Fruit fly (Drosophila melanogaster) whole organism, embryonic: Measurements from ENCODE around the gene slf.

Source experiments
- Blimp-1 ChIP-seq: fragments of 200-800 bp; sonication (Bioruptor generic); optimal IDR thresholded peaks from 3 replicates; lab custom pipeline; 2018; ENCODE audit warnings: missing biosample characterization, missing genetic modification characterization, mild to moderate bottlenecking, moderate library complexity, missing genetic modification reagents
- CG10366 ChIP-seq: fragments of 200-800 bp; sonication (Bioruptor generic); IDR thresholded peaks from 2 replicates; pipeline ENCODE4 v1.3.6; 2022; ENCODE audit warnings: missing biosample characterization, missing genetic modification characterization
- CG10979 ChIP-seq: fragments of 200-800 bp; sonication (Bioruptor generic); optimal IDR thresholded peaks from 2 replicates; lab custom pipeline; 2018; ENCODE audit warnings: missing biosample characterization, mild to moderate bottlenecking, missing genetic modification characterization, moderate library complexity
- CG12391 ChIP-seq: fragments of 200-800 bp; sonication (Bioruptor generic); optimal IDR thresholded peaks from 3 replicates; lab custom pipeline; 2018; ENCODE audit warnings: missing biosample characterization, mild to moderate bottlenecking, missing genetic modification characterization, moderate library complexity
- CG12659 ChIP-seq: fragments of 200-800 bp; sonication (Bioruptor generic); optimal IDR thresholded peaks from 3 replicates; lab custom pipeline; 2017; ENCODE audit warnings: mild to moderate bottlenecking, missing biosample characterization, missing genetic modification reagents, missing genetic modification characterization
- CG1603 ChIP-seq: fragments of 200-800 bp; sonication (Bioruptor generic); optimal IDR thresholded peaks from 2 replicates; lab custom pipeline; 2019; ENCODE audit warnings: missing biosample characterization, mild to moderate bottlenecking, missing genetic modification characterization, moderate library complexity
- CG17328 ChIP-seq: fragments of 200-800 bp; sonication (Bioruptor generic); IDR thresholded peaks from 2 replicates; pipeline ENCODE4 v1.3.6; 2022; ENCODE audit warnings: missing biosample characterization, missing genetic modification characterization
- CG18262 ChIP-seq: fragments of 200-800 bp; optimal IDR thresholded peaks from 3 replicates; lab custom pipeline; 2019; ENCODE audit warnings: missing biosample characterization, mild to moderate bottlenecking, missing genetic modification characterization, moderate library complexity
- CG2875 ChIP-seq: fragments of 200-800 bp; sonication (Bioruptor generic); optimal IDR thresholded peaks from 2 replicates; lab custom pipeline; 2017; ENCODE audit warnings: missing biosample characterization, mild to moderate bottlenecking, missing genetic modification characterization, missing genetic modification reagents
- CG3281 ChIP-seq: fragments of 200-800 bp; sonication (Bioruptor generic); optimal IDR thresholded peaks from 3 replicates; lab custom pipeline; 2017; ENCODE audit warnings: missing biosample characterization, mild to moderate bottlenecking, missing genetic modification characterization
- CG3407 ChIP-seq: fragments of 200-800 bp; sonication (Bioruptor generic); optimal IDR thresholded peaks from 2 replicates; lab custom pipeline; 2018; ENCODE audit warnings: missing biosample characterization, mild to moderate bottlenecking, missing genetic modification characterization
- CG34224 ChIP-seq: fragments of 200-800 bp; sonication (Bioruptor generic); IDR thresholded peaks from 3 replicates; pipeline ENCODE4 v1.3.6; 2022; ENCODE audit warnings: missing biosample characterization, missing genetic modification characterization; ENCODE audit not compliant: partially characterized antibody
- CG43689 ChIP-seq: fragments of 200-800 bp; sonication (Bioruptor generic); IDR thresholded peaks from 2 replicates; pipeline ENCODE4 v1.3.6; 2022; ENCODE audit warnings: missing biosample characterization, missing genetic modification characterization
- CG5180 ChIP-seq: fragments of 200-800 bp; sonication (Bioruptor generic); optimal IDR thresholded peaks from 3 replicates; lab custom pipeline; 2017; ENCODE audit warnings: missing biosample characterization, missing genetic modification characterization, mild to moderate bottlenecking, moderate library complexity, missing genetic modification reagents
- CG7987 ChIP-seq: fragments of 200-800 bp; sonication (Bioruptor generic); optimal IDR thresholded peaks from 2 replicates; lab custom pipeline; 2018; ENCODE audit warnings: missing biosample characterization, mild to moderate bottlenecking, missing genetic modification characterization, moderate library complexity
- CG8290 ChIP-seq, 3 experiments: fragments of 200-800 bp; sonication (Bioruptor generic); optimal IDR thresholded peaks; 2 replicates each; lab custom pipeline; 2016 to 2019; ENCODE audit warnings: missing biosample characterization in 3 of 3, missing genetic modification characterization in 3 of 3, mild to moderate bottlenecking in 2 of 3, moderate library complexity in 1 of 3
- Deaf1 ChIP-seq: fragments of 200-800 bp; optimal IDR thresholded peaks from 3 replicates; lab custom pipeline; 2019; ENCODE audit warnings: missing biosample characterization, mild to moderate bottlenecking, missing genetic modification characterization, moderate library complexity
- Fer3 ChIP-seq: fragments of 200-800 bp; sonication (Bioruptor generic); optimal IDR thresholded peaks from 2 replicates; lab custom pipeline; 2018; ENCODE audit warnings: missing biosample characterization, mild to moderate bottlenecking, missing genetic modification characterization, moderate library complexity
- Hr51 ChIP-seq, 2 experiments: fragments of 200-800 bp; sonication (Bioruptor generic); optimal IDR thresholded peaks; 2 replicates in 1 of 2; 3 replicates in 1 of 2; lab custom pipeline; 2016 to 2018; ENCODE audit warnings: missing biosample characterization in 2 of 2, missing genetic modification characterization in 2 of 2, mild to moderate bottlenecking in 1 of 2, moderate library complexity in 1 of 2
- Lpt ChIP-seq: fragments of >200 bp; optimal IDR thresholded peaks from 2 replicates; lab custom pipeline; 2018; ENCODE audit warnings: missing biosample characterization, missing genetic modification characterization
- Optix ChIP-seq: fragments of 200-800 bp; sonication (Bioruptor generic); IDR thresholded peaks from 3 replicates; pipeline ENCODE4 v1.3.6; 2022; ENCODE audit warnings: missing biosample characterization, missing genetic modification characterization
- abd-A ChIP-seq: fragments of 200-800 bp; sonication (Bioruptor generic); optimal IDR thresholded peaks from 3 replicates; lab custom pipeline; 2019; ENCODE audit warnings: missing biosample characterization, mild to moderate bottlenecking, missing genetic modification characterization, moderate library complexity
- ci ChIP-seq: fragments of 200-800 bp; sonication (Bioruptor generic); IDR thresholded peaks from 3 replicates; pipeline ENCODE4 v1.3.6; 2022; ENCODE audit warnings: missing biosample characterization, missing genetic modification characterization
- eve ChIP-seq, 2 experiments: fragments of >200 bp; optimal IDR thresholded peaks; 2 replicates each; lab custom pipeline; 2017; ENCODE audit warnings: missing biosample characterization in 2 of 2, missing genetic modification characterization in 2 of 2
- unpg ChIP-seq: fragments of 200-800 bp; sonication (Bioruptor generic); optimal IDR thresholded peaks from 3 replicates; lab custom pipeline; 2018; ENCODE audit warnings: missing biosample characterization, mild to moderate bottlenecking, missing genetic modification characterization, moderate library complexity
- vfl ChIP-seq: fragments of 200-800 bp; sonication (Bioruptor generic); optimal IDR thresholded peaks from 2 replicates; lab custom pipeline; 2016; ENCODE audit warnings: missing biosample characterization, missing genetic modification characterization

The slf gene

DNA sequence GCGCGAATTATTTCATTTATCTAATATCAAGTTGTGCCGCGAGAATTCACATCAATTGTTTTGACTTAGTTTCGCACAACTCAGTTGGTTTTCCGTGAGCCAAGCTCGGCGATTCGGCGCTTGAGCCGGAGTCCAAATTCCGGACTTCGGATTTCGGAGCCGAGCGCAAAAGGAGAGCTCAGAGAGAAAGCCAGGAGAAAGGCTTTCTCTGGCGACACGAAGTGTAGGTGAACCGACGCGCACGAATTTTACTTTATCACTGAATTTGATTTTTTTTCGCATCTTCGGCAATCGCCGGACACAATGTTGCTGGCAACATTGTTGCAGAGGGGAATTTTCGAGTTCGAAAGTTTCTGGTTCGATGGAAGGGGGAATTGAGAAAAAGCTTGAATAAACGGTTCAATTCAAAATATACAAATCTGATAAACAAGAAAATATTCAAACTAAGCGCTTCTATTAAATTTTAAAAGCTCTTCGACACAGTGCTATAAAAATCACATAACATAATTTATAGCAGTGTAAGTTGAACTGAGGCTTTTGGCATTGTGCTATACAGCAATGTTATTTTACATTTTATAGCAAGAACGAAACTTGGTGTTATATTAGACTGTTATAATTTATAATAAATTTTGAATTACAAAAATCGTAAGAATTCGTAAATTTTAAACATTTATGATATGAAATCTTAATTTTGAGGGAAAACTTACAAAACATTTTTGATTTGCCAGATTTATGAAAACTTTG is 7.8 kb downstream of the slf start, which contains the start of gene fipi (continued):
- TF ChIP-seq CG3407 (GFP tag; lab: Kevin White, UChicago) (peak; percentile 17), Optix (no peak), vfl (GFP tag; lab: Kevin White, UChicago) (no peak), Hr51 (GFP tag; optimal IDR thresholded peaks at IDR 0.05; lab: Kevin White, UChicago) (peak in 1 of 2 experiments; percentile 33), abd-A (tag; lab: Kevin White, UChicago) (peak; percentile 10), CG1603 (tag; lab: Kevin White, UChicago) (no peak), CG12391 (tag; lab: Kevin White, UChicago) (peak; percentile 29), CG5180 (peak; percentile 5), CG7987 (GFP tag; lab: Kevin White, UChicago) (no peak), eve (GFP tag; optimal IDR thresholded peaks at IDR 0.05; lab: Kevin White, UChicago) (peak in 1 of 2 experiments; percentile 82), CG2875 (GFP tag; lab: Kevin White, UChicago) (peak; percentile 33), CG34224 (GFP tag; lab: Robert Waterston, UW) (0 out of 3 replicates have a peak, but pooled peaks have one; percentile 9), CG3281 (GFP tag; lab: Kevin White, UChicago) (no peak), CG43689 (GFP tag; lab: Robert Waterston, UW) (0 out of 2 replicates have a peak, but pooled peaks have one; percentile 8), CG17328 (GFP tag; lab: Robert Waterston, UW) (peak; percentile 33; the same call in 1 of the 2 replicates), ci (peak; percentile 61; the same call in 1 of the 3 replicates), CG10979 (tag; lab: Kevin White, UChicago) (peak; percentile 19), unpg (peak; percentile 37), Blimp-1 (GFP tag; lab: Kevin White, UChicago) (peak; percentile 26), Fer3 (tag; lab: Kevin White, UChicago) (no peak), CG12659 (peak; percentile 10), Lpt (GFP tag; lab: Kevin White, UChicago) (no peak)

DNA sequence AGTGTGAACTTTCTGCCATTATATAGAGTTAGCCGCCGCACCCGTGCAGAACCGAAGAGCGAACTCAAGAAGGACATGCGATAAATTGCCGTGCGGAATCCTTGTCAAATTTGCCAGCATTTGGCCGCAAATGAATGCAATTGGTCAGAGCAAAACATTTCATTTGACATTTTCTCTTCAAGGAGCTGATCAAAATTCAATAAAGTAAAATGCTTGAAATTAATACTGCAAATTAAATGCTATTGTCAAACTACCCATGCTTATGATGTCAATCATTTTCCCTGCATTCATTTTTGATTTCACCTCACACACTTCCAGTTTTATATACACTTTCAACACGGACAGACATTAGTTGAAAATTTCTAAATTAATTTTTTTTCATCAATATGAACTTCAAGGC is 39.1 kb downstream of the slf start, which contains the start of gene CG42523:
TSS of gene CG42523 (plus strand) at position 301 of the 400 bp plus-strand sequence.
- TF ChIP-seq CG18262 (tag; lab: Kevin White, UChicago) (no peak), Deaf1 (tag; lab: Kevin White, UChicago) (no peak), CG8290 (GFP tag; optimal IDR thresholded peaks at IDR 0.05; lab: Kevin White, UChicago) (no peak), CG8290 (tag; optimal IDR thresholded peaks at IDR 0.05; lab: Kevin White, UChicago) (no peak), CG10366 (GFP tag; lab: Robert Waterston, UW) (no peak)
